Fruit fly (Drosophila melanogaster) whole organism, adult: ENCODE measurements around the gene CYLD.

Source experiments
- CG14711 ChIP-seq: fragments of 200-800 bp; sonication (Bioruptor generic); optimal IDR thresholded peaks from 2 replicates; lab custom pipeline; 2018; ENCODE audit warnings: missing biosample characterization, mild to moderate bottlenecking, missing genetic modification characterization, moderate library complexity
- CG1620 ChIP-seq: fragments of 200-800 bp; sonication (Bioruptor generic); optimal IDR thresholded peaks from 2 replicates; lab custom pipeline; 2016; ENCODE audit warnings: missing biosample characterization, missing genetic modification characterization
- CG7045 ChIP-seq: fragments of 200-800 bp; sonication (Bioruptor generic); optimal IDR thresholded peaks from 2 replicates; lab custom pipeline; 2017; ENCODE audit warnings: missing biosample characterization, mild to moderate bottlenecking, missing genetic modification characterization
- Clk ChIP-seq: fragments of 200-800 bp; sonication (Bioruptor generic); optimal IDR thresholded peaks from 2 replicates; lab custom pipeline; 2017; ENCODE audit warnings: missing biosample characterization, missing genetic modification characterization
- Crg-1 ChIP-seq: fragments of 200-800 bp; sonication (Bioruptor generic); optimal IDR thresholded peaks from 2 replicates; lab custom pipeline; 2016; ENCODE audit warnings: missing biosample characterization, missing genetic modification characterization
- Mnt ChIP-seq: fragments of 200-800 bp; sonication (Bioruptor generic); optimal IDR thresholded peaks from 2 replicates; lab custom pipeline; 2016; ENCODE audit warnings: missing biosample characterization, mild to moderate bottlenecking, missing genetic modification characterization
- bab1 ChIP-seq: fragments of 200-800 bp; sonication (Bioruptor generic); optimal IDR thresholded peaks from 3 replicates; lab custom pipeline; 2019; ENCODE audit warnings: missing biosample characterization, mild to moderate bottlenecking, missing genetic modification characterization, moderate library complexity
- cic ChIP-seq: fragments of 200-800 bp; sonication (Bioruptor generic); optimal IDR thresholded peaks from 2 replicates; lab custom pipeline; 2017; ENCODE audit warnings: missing biosample characterization, mild to moderate bottlenecking, missing genetic modification characterization, moderate library complexity
- kay ChIP-seq: fragments of 200-800 bp; sonication (Bioruptor generic); peaks from one replicate; lab custom pipeline; 2016; ENCODE audit warnings: missing biosample characterization, missing genetic modification characterization, borderline replicate concordance
- ovo ChIP-seq: fragments of 200-800 bp; sonication (Bioruptor generic); optimal IDR thresholded peaks from 2 replicates; lab custom pipeline; 2016; ENCODE audit warnings: missing biosample characterization, missing genetic modification characterization
- pad ChIP-seq: fragments of 200-800 bp; sonication (Bioruptor generic); optimal IDR thresholded peaks from 3 replicates; lab custom pipeline; 2017; ENCODE audit warnings: missing biosample characterization, missing genetic modification characterization, mild to moderate bottlenecking, moderate library complexity, missing genetic modification reagents
- tj ChIP-seq: fragments of 200-800 bp; sonication (Bioruptor generic); optimal IDR thresholded peaks from 3 replicates; lab custom pipeline; 2017; ENCODE audit warnings: missing biosample characterization, mild to moderate bottlenecking, missing genetic modification characterization, moderate library complexity
- toe ChIP-seq: fragments of 200-800 bp; sonication (Bioruptor generic); optimal IDR thresholded peaks from 2 replicates; lab custom pipeline; 2016; ENCODE audit warnings: missing biosample characterization, missing genetic modification characterization

dm6 chr2L:10341405-10341804, 41.8 kb upstream of the CYLD start, which contains the start of gene CG31715:
- peak; percentile 62 for TF ChIP-seq bab1
- peak; percentile 11 for TF ChIP-seq tj (GFP tag; lab: Kevin White, UChicago)
- TF ChIP-seq Mnt (GFP tag; lab: Kevin White, UChicago) = peak; percentile 5
- no peak for TF ChIP-seq ovo
- TF ChIP-seq CG14711 (tag; lab: Kevin White, UChicago) = peak; percentile 20
- no peak for TF ChIP-seq CG1620
- TF ChIP-seq CG7045 = no peak
- TF ChIP-seq Clk (GFP tag; lab: Kevin White, UChicago) = no peak
- TF ChIP-seq toe (GFP tag; lab: Kevin White, UChicago) = no peak
- no peak for TF ChIP-seq Crg-1 (GFP tag; lab: Kevin White, UChicago)
- TF ChIP-seq pad = no peak
- peak; percentile 66 for TF ChIP-seq kay (GFP tag; lab: Kevin White, UChicago)
- TF ChIP-seq cic (GFP tag; lab: Kevin White, UChicago) = no peak
